Worm (Caenorhabditis elegans): ENCODE data around the gene F56A11.4.

ce11 chrIV:592382-592781 lies 44.3 kb downstream of the F56A11.4 start, which contains the start of gene C18H7.6:
- no peak for TF ChIP-seq ztf-11 (tag; optimal IDR thresholded peaks at IDR 0.05)
- TF ChIP-seq pha-4 (tag; optimal IDR thresholded peaks at IDR 0.05) = no peak

Measured in whole organism, mixed stage, embryonic.